Worm (Caenorhabditis elegans) whole organism, L3 larva: Measurements from ENCODE around the gene fum-1.

Experiments
- ama-1 ChIP-seq: fragments of 150-350 bp; optimal IDR thresholded peaks from 2 replicates; lab custom pipeline; 2018
- fos-1 ChIP-seq: fragments of 150-350 bp; optimal IDR thresholded peaks from 2 replicates; lab custom pipeline; 2014; ENCODE audit warnings: missing biosample characterization, missing genetic modification characterization
- lin-15B ChIP-seq: fragments of 150-350 bp; optimal IDR thresholded peaks from 2 replicates; lab custom pipeline; 2014; ENCODE audit warnings: missing biosample characterization, missing genetic modification characterization
- lin-39 ChIP-seq: fragments of 150-350 bp; optimal IDR thresholded peaks from 2 replicates; lab custom pipeline; 2018; ENCODE audit warnings: missing biosample characterization, missing genetic modification reagents, missing genetic modification characterization
- nhr-12 ChIP-seq: fragments of 150-350 bp; optimal IDR thresholded peaks from 2 replicates; lab custom pipeline; 2014; ENCODE audit warnings: missing biosample characterization, missing genetic modification characterization
- nhr-76 ChIP-seq: fragments of 150-350 bp; sonication (generic microtip); optimal IDR thresholded peaks from 5 replicates; lab custom pipeline; 2014; ENCODE audit warnings: missing biosample characterization, missing genetic modification characterization
- nhr-77 ChIP-seq: fragments of 150-350 bp; optimal IDR thresholded peaks from 2 replicates; lab custom pipeline; 2014; ENCODE audit warnings: missing biosample characterization, missing genetic modification characterization
- pha-4 ChIP-seq: fragments of 150-350 bp; optimal IDR thresholded peaks from 2 replicates; lab custom pipeline; 2014; ENCODE audit warnings: missing biosample characterization, missing genetic modification reagents, missing genetic modification characterization
- unc-62 ChIP-seq: fragments of 150-350 bp; sonication (generic microtip); optimal IDR thresholded peaks from 4 replicates; lab custom pipeline; 2014; ENCODE audit warnings: missing biosample characterization, missing genetic modification reagents, missing genetic modification characterization
- zag-1 ChIP-seq: fragments of 150-350 bp; optimal IDR thresholded peaks from 2 replicates; lab custom pipeline; 2014; ENCODE audit warnings: missing biosample characterization, missing genetic modification characterization

ce11 chrIII:7458846-7459365 lies 6.5 kb upstream of the fum-1 start, which contains the start of the genes fipr-19 and fipr-18:
- TF ChIP-seq fos-1 (tag; lab: Kevin White, UChicago) = no peak
- no peak for TF ChIP-seq nhr-76 (tag; lab: Kevin White, UChicago)
- no peak for TF ChIP-seq lin-15B (tag; lab: Kevin White, UChicago)
- TF ChIP-seq nhr-77 (tag; lab: Kevin White, UChicago) = no peak
- no peak for TF ChIP-seq nhr-12
- no peak for TF ChIP-seq lin-39
- no peak for TF ChIP-seq ama-1 (lab: Kevin White, UChicago)
- no peak for TF ChIP-seq zag-1
- no peak for TF ChIP-seq pha-4
- TF ChIP-seq unc-62 (GFP tag; lab: Kevin White, UChicago) = no peak
